Fruit fly (Drosophila melanogaster) whole organism, prepupa: Measurements from ENCODE around the gene ocn.

ENCODE experiments used
- CG10631 ChIP-seq: fragments of 200-800 bp; sonication (Bioruptor generic); optimal IDR thresholded peaks from 2 replicates; lab custom pipeline; 2016; ENCODE audit warnings: missing biosample characterization, missing genetic modification characterization
- CG11294 ChIP-seq: fragments of 200-800 bp; sonication (Bioruptor generic); IDR thresholded peaks from 2 replicates; pipeline ENCODE4 v1.3.6; 2022; ENCODE audit warnings: missing biosample characterization, missing genetic modification characterization
- CG6276 ChIP-seq: fragments of 200-800 bp; sonication (Bioruptor generic); optimal IDR thresholded peaks from 2 replicates; lab custom pipeline; 2017; ENCODE audit warnings: missing biosample characterization, mild to moderate bottlenecking, missing genetic modification characterization
- CG6792 ChIP-seq: fragments of 200-800 bp; sonication (Bioruptor generic); optimal IDR thresholded peaks from 3 replicates; lab custom pipeline; 2016; ENCODE audit warnings: missing biosample characterization, missing genetic modification characterization
- CG6854 ChIP-seq: fragments of 200-800 bp; sonication (Bioruptor generic); optimal IDR thresholded peaks from 2 replicates; lab custom pipeline; 2017; ENCODE audit warnings: missing biosample characterization, mild to moderate bottlenecking, missing genetic modification characterization
- CG9139 ChIP-seq: fragments of 200-800 bp; sonication (Bioruptor generic); optimal IDR thresholded peaks from 3 replicates; lab custom pipeline; 2017; ENCODE audit warnings: missing biosample characterization, mild to moderate bottlenecking, missing genetic modification characterization
- Gug ChIP-seq: fragments of 200-800 bp; sonication (Bioruptor generic); IDR thresholded peaks from 2 replicates; pipeline ENCODE4 v1.3.6; 2022; ENCODE audit warnings: missing biosample characterization, missing genetic modification characterization
- Lpt ChIP-seq: fragments of 200-800 bp; sonication (Bioruptor generic); optimal IDR thresholded peaks from 3 replicates; lab custom pipeline; 2016; ENCODE audit warnings: missing biosample characterization, missing genetic modification characterization
- OdsH ChIP-seq: fragments of 200-800 bp; sonication (Bioruptor generic); optimal IDR thresholded peaks from 3 replicates; lab custom pipeline; 2016; ENCODE audit warnings: missing biosample characterization, missing genetic modification characterization
- Sox15 ChIP-seq: fragments of 200-800 bp; sonication (Bioruptor generic); optimal IDR thresholded peaks from 3 replicates; lab custom pipeline; 2016; ENCODE audit warnings: missing biosample characterization, missing genetic modification characterization
- eg ChIP-seq: fragments of 200-800 bp; sonication (Bioruptor generic); IDR thresholded peaks from 3 replicates; pipeline ENCODE4 v1.3.6; 2022; ENCODE audit warnings: missing biosample characterization, missing genetic modification characterization
- esn ChIP-seq: fragments of 200-800 bp; sonication (Bioruptor generic); optimal IDR thresholded peaks from 2 replicates; lab custom pipeline; 2016; ENCODE audit warnings: missing biosample characterization, mild to moderate bottlenecking, missing genetic modification characterization, moderate library complexity
- net ChIP-seq: fragments of 200-800 bp; sonication (Bioruptor generic); optimal IDR thresholded peaks from 3 replicates; lab custom pipeline; 2016; ENCODE audit warnings: missing biosample characterization, missing genetic modification characterization
- ss ChIP-seq, 2 experiments: fragments of 200-800 bp; sonication (Bioruptor generic); optimal IDR thresholded peaks; 2 replicates in 1 of 2; 3 replicates in 1 of 2; lab custom pipeline; 2017 to 2018; ENCODE audit warnings: mild to moderate bottlenecking in 2 of 2, missing biosample characterization in 2 of 2, missing genetic modification characterization in 2 of 2, moderate library complexity in 1 of 2

- TF ChIP-seq eg (GFP tag; lab: Robert Waterston, UW), result no peak
- no peak for TF ChIP-seq CG11294 (GFP tag; lab: Robert Waterston, UW)
- TF ChIP-seq CG10631 (GFP tag; lab: Kevin White, UChicago), result no peak
- TF ChIP-seq CG6854 (GFP tag; lab: Kevin White, UChicago), result no peak
- TF ChIP-seq net (GFP tag; lab: Kevin White, UChicago), result no peak
- no peak for TF ChIP-seq Lpt
- no peak for TF ChIP-seq CG6276 (GFP tag; lab: Kevin White, UChicago)
- no peak for TF ChIP-seq Gug (GFP tag; lab: Robert Waterston, UW)
- no peak for TF ChIP-seq OdsH
- no peak for TF ChIP-seq CG6792 (GFP tag; lab: Kevin White, UChicago)
- TF ChIP-seq esn (GFP tag; lab: Kevin White, UChicago), result no peak
- no peak for TF ChIP-seq CG9139 (GFP tag; lab: Kevin White, UChicago)
- TF ChIP-seq Sox15 (GFP tag; lab: Kevin White, UChicago), result no peak
- TF ChIP-seq ss (GFP tag; optimal IDR thresholded peaks at IDR 0.05; lab: Kevin White, UChicago), result no peak
Observed at dm6 chr3R:30061980-30062379, 24.4 kb upstream of the ocn start.
